Worm (Caenorhabditis elegans): ENCODE measurements around the gene C55A1.7.
"Not testable (repeated sequence)": the region's sequence is repeated elsewhere in the genome, so short reads cannot be mapped to it uniquely, and the experiment has no call there.

The C55A1.7 gene

ce11 chrV:15643192-15643591 is 4.2 kb downstream of the C55A1.7 start, which contains the start of gene C55A1.4:
Gene C55A1.4 (minus strand): TSS chrV:15643292.
- not testable (repeated sequence) for TF ChIP-seq flh-1 (GFP tag; optimal IDR thresholded peaks at IDR 0.05); unc-39 (tag; optimal IDR thresholded peaks at IDR 0.05); blmp-1 (tag; optimal IDR thresholded peaks at IDR 0.05)

- TF ChIP-seq ces-1 (GFP tag; optimal IDR thresholded peaks at IDR 0.05) (peak; percentile 13), unc-62 (GFP tag; optimal IDR thresholded peaks at IDR 0.05) (no peak)
Observed at ce11 chrV:15638853-15639252, 8.6 kb downstream of the C55A1.7 start, which contains the start of gene srz-44. Gene srz-44 (minus strand): TSS chrV:15638953.

DNA sequence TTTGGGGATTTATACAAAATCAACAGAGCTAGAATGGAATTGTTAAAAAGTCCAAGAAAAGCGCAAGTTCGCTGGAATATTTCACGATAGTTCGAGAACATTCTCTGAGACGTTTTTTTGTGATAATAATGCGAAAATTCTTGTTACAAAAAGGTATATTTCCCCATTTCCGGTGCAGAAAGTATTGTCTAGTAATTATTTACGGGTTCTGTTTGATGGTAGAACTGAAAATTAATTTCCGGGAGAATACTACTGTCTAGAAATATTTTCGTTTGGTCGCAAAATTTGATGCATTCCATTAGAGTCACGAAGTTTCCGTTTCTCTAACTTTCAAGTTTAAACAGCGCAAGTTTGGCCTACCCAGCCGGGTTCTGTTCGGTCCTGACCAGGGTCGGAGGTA is 17.9 kb downstream of the C55A1.7 start, which contains the start of gene str-248:
Gene str-248 (minus strand): TSS at position 101 of the 400 bp plus-strand sequence.
- no peak for TF ChIP-seq lsy-2 (tag; optimal IDR thresholded peaks at IDR 0.05)
- no peak for TF ChIP-seq ceh-83 (GFP tag; optimal IDR thresholded peaks at IDR 0.05)

DNA sequence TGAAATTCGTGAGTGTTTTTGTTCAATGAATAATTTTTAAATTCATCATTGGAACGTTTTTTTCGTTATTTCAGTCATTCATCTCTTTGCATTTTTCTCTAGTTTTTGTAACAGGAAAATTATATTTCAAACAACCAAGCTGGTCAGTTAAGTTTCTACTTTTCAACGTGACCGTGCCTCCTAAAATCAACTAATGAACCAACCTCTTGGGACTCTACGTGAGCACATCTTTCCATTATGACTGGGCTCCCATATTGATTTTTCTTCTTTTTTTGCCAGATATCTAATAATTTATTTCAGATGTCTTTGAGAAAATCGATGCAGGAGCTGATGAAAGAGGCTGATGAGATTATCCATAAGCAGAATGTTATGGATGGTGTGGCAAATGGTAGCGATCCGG is 21.9 kb downstream of the C55A1.7 start, which contains the start of gene C55A1.11:
Gene C55A1.11 (plus strand): TSS at position 301 of the 400 bp plus-strand sequence.
- TF ChIP-seq ces-1 (GFP tag; optimal IDR thresholded peaks at IDR 0.05) = no peak
- no peak for TF ChIP-seq mep-1 (tag; optimal IDR thresholded peaks at IDR 0.05)
- TF ChIP-seq ztf-11 (tag; optimal IDR thresholded peaks at IDR 0.05) = no peak

DNA sequence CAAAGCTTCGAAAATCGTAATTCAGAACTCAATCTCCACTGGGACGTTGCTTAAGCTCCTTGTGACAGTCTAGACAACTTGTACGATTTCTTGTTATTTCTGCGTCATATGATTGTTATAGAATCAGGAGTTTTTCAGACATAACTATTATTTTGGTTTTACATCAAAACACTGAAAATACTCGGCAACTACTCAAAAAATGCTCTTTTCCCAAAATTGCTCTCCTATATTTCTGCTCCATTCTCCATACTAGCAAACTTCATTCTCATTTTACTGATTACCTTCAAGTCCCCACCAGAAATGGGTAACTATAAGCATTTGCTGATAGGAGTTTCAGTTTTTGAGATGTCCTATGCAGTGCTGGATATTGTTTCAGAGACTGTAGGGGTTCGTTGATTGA is 25.9 kb downstream of the C55A1.7 start, which contains the start of gene C55A1.1:
Gene C55A1.1 (plus strand): TSS at position 301 of the 400 bp plus-strand sequence.
- no peak for TF ChIP-seq sem-2 (GFP tag; optimal IDR thresholded peaks at IDR 0.05)
- no peak for TF ChIP-seq drap-1 (GFP tag; optimal IDR thresholded peaks at IDR 0.05)
- no peak for TF ChIP-seq mls-2 (tag; optimal IDR thresholded peaks at IDR 0.05)
- no peak for TF ChIP-seq snpc-4 (tag; optimal IDR thresholded peaks at IDR 0.05)
- no peak for TF ChIP-seq ham-2 (GFP tag; optimal IDR thresholded peaks at IDR 0.05)
- no peak for TF ChIP-seq M03D4.4 (tag; optimal IDR thresholded peaks at IDR 0.05)
- no peak for TF ChIP-seq pha-4 (tag; optimal IDR thresholded peaks at IDR 0.05)
- TF ChIP-seq nhr-12 (tag; optimal IDR thresholded peaks at IDR 0.05) = no peak
- TF ChIP-seq nhr-2 (tag; optimal IDR thresholded peaks at IDR 0.05) = no peak
- TF ChIP-seq bed-3 (GFP tag; optimal IDR thresholded peaks at IDR 0.05) = no peak
- TF ChIP-seq ztf-11 (tag; optimal IDR thresholded peaks at IDR 0.05) = no peak
- no peak for TF ChIP-seq tbx-8 (GFP tag; optimal IDR thresholded peaks at IDR 0.05)
- no peak for TF ChIP-seq flh-1 (GFP tag; optimal IDR thresholded peaks at IDR 0.05)
- TF ChIP-seq unc-39 (tag; optimal IDR thresholded peaks at IDR 0.05) = no peak

DNA sequence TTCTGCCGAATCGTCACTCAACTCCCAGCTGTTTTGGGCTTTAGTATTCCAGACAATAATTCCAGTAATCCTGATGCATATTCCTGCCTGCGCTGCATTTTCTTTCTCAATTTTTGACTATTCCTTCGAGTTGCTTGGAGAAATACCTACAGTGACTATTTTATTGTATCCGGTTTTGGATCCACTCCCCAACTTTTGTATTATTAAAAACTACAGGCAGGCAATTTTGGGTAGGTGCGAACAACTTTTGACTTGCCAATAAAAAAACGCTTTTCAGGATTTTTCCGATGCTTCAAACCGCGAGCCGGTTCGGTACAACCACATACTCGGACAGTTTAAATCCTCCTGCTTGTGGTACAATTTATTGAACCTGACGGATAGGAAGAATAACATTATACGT is 32.9 kb downstream of the C55A1.7 start:
- TF ChIP-seq mls-2 (tag; optimal IDR thresholded peaks at IDR 0.05) (no peak), nhr-76 (tag; optimal IDR thresholded peaks at IDR 0.05) (no peak), ceh-43 (GFP tag; optimal IDR thresholded peaks at IDR 0.05) (no peak), nhr-28 (tag; optimal IDR thresholded peaks at IDR 0.05) (no peak), M03D4.4 (tag; optimal IDR thresholded peaks at IDR 0.05) (no peak), nhr-12 (tag; optimal IDR thresholded peaks at IDR 0.05) (no peak)

DNA sequence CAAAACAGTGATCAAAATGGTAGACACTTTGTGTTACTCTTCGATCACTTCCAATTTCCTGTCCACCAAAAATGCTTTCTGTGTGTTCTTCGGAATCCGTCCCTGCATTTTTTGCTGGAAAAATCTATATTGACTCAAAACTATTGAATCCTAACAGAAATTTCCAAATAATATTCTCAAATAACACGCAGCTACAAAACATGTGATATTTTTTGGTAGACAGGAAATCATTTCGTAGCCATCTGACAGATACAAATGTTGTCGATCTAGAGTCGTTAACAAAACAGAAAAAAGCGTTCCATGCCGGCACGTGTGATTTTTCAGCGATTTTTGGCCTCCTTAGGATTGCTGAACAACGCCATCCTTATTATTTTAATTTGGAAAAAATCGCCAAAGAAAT is 34.5 kb downstream of the C55A1.7 start, which contains the start of gene str-263:
Gene str-263 (plus strand): TSS at position 301 of the 400 bp plus-strand sequence.
- TF ChIP-seq nhr-2 (tag; optimal IDR thresholded peaks at IDR 0.05) (no peak), unc-120 (tag; optimal IDR thresholded peaks at IDR 0.05; ENCODE audit: poor library complexity, severe bottlenecking) (no peak), hlh-1 (tag; optimal IDR thresholded peaks at IDR 0.05) (no peak), mls-2 (tag; optimal IDR thresholded peaks at IDR 0.05) (no peak), nhr-237 (tag; optimal IDR thresholded peaks at IDR 0.05) (no peak), nhr-12 (tag; optimal IDR thresholded peaks at IDR 0.05) (no peak), flh-1 (GFP tag; optimal IDR thresholded peaks at IDR 0.05) (no peak), lsy-2 (tag; optimal IDR thresholded peaks at IDR 0.05) (no peak), sptf-1 (tag; optimal IDR thresholded peaks at IDR 0.05) (no peak), unc-39 (tag; optimal IDR thresholded peaks at IDR 0.05) (no peak), snpc-4 (tag; optimal IDR thresholded peaks at IDR 0.05) (no peak), zip-8 (tag; optimal IDR thresholded peaks at IDR 0.05) (no peak), blmp-1 (tag; optimal IDR thresholded peaks at IDR 0.05) (no peak), nhr-76 (tag; optimal IDR thresholded peaks at IDR 0.05) (no peak), cnd-1 (tag; optimal IDR thresholded peaks at IDR 0.05) (no peak), ces-1 (GFP tag; optimal IDR thresholded peaks at IDR 0.05) (no peak), drap-1 (GFP tag; optimal IDR thresholded peaks at IDR 0.05) (no peak), ztf-11 (tag; optimal IDR thresholded peaks at IDR 0.05) (no peak), elt-1 (tag; optimal IDR thresholded peaks at IDR 0.05; ENCODE audit: borderline replicate concordance, insufficient read depth) (no peak), unc-62 (GFP tag; optimal IDR thresholded peaks at IDR 0.05) (no peak)
